Worm (Caenorhabditis elegans) whole organism, L4 larva: Measurements from ENCODE around the gene rnp-5.

Experiments
- fkh-10 ChIP-seq: fragments of 150-350 bp; optimal IDR thresholded peaks from 2 replicates; lab custom pipeline; 2014; ENCODE audit warnings: missing biosample characterization, missing genetic modification reagents, missing genetic modification characterization
- gei-8 ChIP-seq: fragments of 200-800 bp; sonication (Bioruptor generic); optimal IDR thresholded peaks from 2 replicates; lab custom pipeline; 2018; ENCODE audit warnings: mild to moderate bottlenecking, missing genetic modification characterization, missing compliant biosample characterization
- madf-5 ChIP-seq, 2 experiments: fragments of 200-800 bp; sonication (Bioruptor generic); IDR thresholded peaks; 2 replicates each; pipeline ENCODE4 v1.3.6; 2022; ENCODE audit warnings: missing compliant biosample characterization in 2 of 2, missing genetic modification characterization in 2 of 2
- nhr-237 ChIP-seq: sonication (generic microtip); optimal IDR thresholded peaks from 2 replicates; lab custom pipeline; 2017; ENCODE audit warnings: missing biosample characterization, missing genetic modification characterization
- nhr-6 ChIP-seq: fragments of 150-350 bp; optimal IDR thresholded peaks from 2 replicates; lab custom pipeline; 2014; ENCODE audit warnings: missing biosample characterization, missing genetic modification characterization

- TF ChIP-seq madf-5 (GFP tag; IDR thresholded peaks at IDR 0.05; lab: Robert Waterston, UW) (no peak), fkh-10 (GFP tag; lab: Kevin White, UChicago) (no peak), nhr-237 (tag; lab: Kevin White, UChicago) (no peak), nhr-6 (no peak), gei-8 (GFP tag; lab: Kevin White, UChicago) (no peak)
Observed at ce11 chrIII:852296-852695, 1.4 kb downstream of the rnp-5 start, which contains the start of gene moma-1.
